Worm (Caenorhabditis elegans) whole organism, midembryonic: ENCODE results near the gene ZC449.7.
A peak's percentile ranks its signal among the peaks of the same experiment; 100 is the strongest.

Experiments used
- T22C8.4 ChIP-seq: fragments of 200-800 bp; sonication (Bioruptor generic); IDR thresholded peaks from 2 replicates; pipeline ENCODE4 v1.3.6; 2022; ENCODE audit warnings: missing genetic modification characterization, missing compliant biosample characterization
- cog-1 ChIP-seq: sonication (generic microtip); optimal IDR thresholded peaks from 2 replicates; lab custom pipeline; 2016; ENCODE audit warnings: missing genetic modification characterization, missing compliant biosample characterization
- flt-1 ChIP-seq: fragments of 200-800 bp; sonication (Bioruptor generic); IDR thresholded peaks from 2 replicates; pipeline ENCODE4 v1.3.6; 2022; ENCODE audit warnings: missing genetic modification characterization, missing compliant biosample characterization
- klf-2 ChIP-seq: fragments of 200-800 bp; sonication (Bioruptor generic); conservative IDR thresholded peaks from 2 replicates; pipeline ENCODE4 v1.3.6; 2022; ENCODE audit warnings: missing genetic modification reagents, missing genetic modification characterization, missing compliant biosample characterization
- med-1 ChIP-seq: sonication (generic microtip); optimal IDR thresholded peaks from 2 replicates; lab custom pipeline; 2017; ENCODE audit warnings: missing genetic modification characterization, mild to moderate bottlenecking, missing compliant biosample characterization, antibody characterized with exemption, missing genetic modification reagents; ENCODE audit not compliant: insufficient read depth
- ref-1 ChIP-seq: fragments of 200-800 bp; sonication (Bioruptor generic); conservative IDR thresholded peaks from 2 replicates; pipeline ENCODE4 v1.3.6; 2022; ENCODE audit warnings: missing genetic modification reagents, missing genetic modification characterization, missing compliant biosample characterization
- tab-1 ChIP-seq: fragments of 200-800 bp; sonication (Bioruptor generic); IDR thresholded peaks from 2 replicates; pipeline ENCODE4 v1.3.6; 2022; ENCODE audit warnings: missing genetic modification characterization, missing compliant biosample characterization
- ztf-23 ChIP-seq: fragments of 200-800 bp; sonication (Bioruptor generic); IDR thresholded peaks from 2 replicates; pipeline ENCODE4 v1.3.6; 2022; ENCODE audit warnings: missing genetic modification reagents, missing genetic modification characterization, missing compliant biosample characterization
- ztf-29 ChIP-seq: fragments of 200-800 bp; sonication (Bioruptor generic); IDR thresholded peaks from 2 replicates; pipeline ENCODE4 v1.3.6; 2022; ENCODE audit warnings: missing genetic modification reagents, missing genetic modification characterization, missing compliant biosample characterization

The ZC449.7 gene

ce11 chrX:5026461-5026860 lies 12.6 kb downstream of the ZC449.7 start:
- TF ChIP-seq T22C8.4: no peak
- no peak for TF ChIP-seq tab-1 (GFP tag; lab: Robert Waterston, UW)
- TF ChIP-seq flt-1: no peak
- no peak for TF ChIP-seq cog-1 (tag; lab: Kevin White, UChicago)
- TF ChIP-seq ref-1 (GFP tag; lab: Robert Waterston, UW): no peak
- TF ChIP-seq ztf-23 (GFP tag; lab: Robert Waterston, UW): no peak
- TF ChIP-seq ztf-29 (GFP tag; lab: Robert Waterston, UW): no peak
- TF ChIP-seq klf-2 (GFP tag; lab: Robert Waterston, UW): no peak
- TF ChIP-seq med-1 (GFP tag; lab: Kevin White, UChicago): no peak

ce11 chrX:5027923-5028592 lies 14.2 kb downstream of the ZC449.7 start:
- TF ChIP-seq ztf-23 (GFP tag; lab: Robert Waterston, UW) (no peak), T22C8.4 (no peak), klf-2 (GFP tag; lab: Robert Waterston, UW) (no peak), ref-1 (GFP tag; lab: Robert Waterston, UW) (no peak), tab-1 (GFP tag; lab: Robert Waterston, UW) (no peak), ztf-29 (GFP tag; lab: Robert Waterston, UW) (no peak), med-1 (GFP tag; lab: Kevin White, UChicago) (no peak), flt-1 (no peak), cog-1 (tag; lab: Kevin White, UChicago) (no peak)

- no peak for TF ChIP-seq ztf-23 (GFP tag; lab: Robert Waterston, UW)
- no peak for TF ChIP-seq ztf-29 (GFP tag; lab: Robert Waterston, UW)
Observed at ce11 chrX:5028593-5028955, 14.7 kb downstream of the ZC449.7 start.

ce11 chrX:5031742-5032141 lies 17.9 kb downstream of the ZC449.7 start:
- TF ChIP-seq ztf-29 (GFP tag; lab: Robert Waterston, UW) (no peak), flt-1 (no peak), tab-1 (GFP tag; lab: Robert Waterston, UW) (no peak), klf-2 (GFP tag; lab: Robert Waterston, UW) (no peak), med-1 (GFP tag; lab: Kevin White, UChicago) (no peak), ztf-23 (GFP tag; lab: Robert Waterston, UW) (no peak), cog-1 (tag; lab: Kevin White, UChicago) (no peak), T22C8.4 (no peak), ref-1 (GFP tag; lab: Robert Waterston, UW) (no peak)

- TF ChIP-seq ztf-23 (GFP tag; lab: Robert Waterston, UW): no peak
- TF ChIP-seq cog-1 (tag; lab: Kevin White, UChicago): peak; percentile 18
Observed at ce11 chrX:5033868-5034267, 20.0 kb downstream of the ZC449.7 start, which contains the start of gene ZC449.4. Gene ZC449.4 (minus strand): TSS chrX:5033968.

ce11 chrX:5037673-5038072 lies 23.8 kb downstream of the ZC449.7 start, which contains the start of gene ZC449.5:
Gene ZC449.5 (minus strand): TSS chrX:5037773.
- TF ChIP-seq flt-1 (no peak), cog-1 (tag; lab: Kevin White, UChicago) (no peak), klf-2 (GFP tag; lab: Robert Waterston, UW) (no peak)

- no peak for TF ChIP-seq ztf-23 (GFP tag; lab: Robert Waterston, UW)
- no peak for TF ChIP-seq klf-2 (GFP tag; lab: Robert Waterston, UW)
- no peak for TF ChIP-seq cog-1 (tag; lab: Kevin White, UChicago)
- TF ChIP-seq T22C8.4: no peak
- TF ChIP-seq flt-1: no peak
- TF ChIP-seq ref-1 (GFP tag; lab: Robert Waterston, UW): no peak
- TF ChIP-seq ztf-29 (GFP tag; lab: Robert Waterston, UW): no peak
- no peak for TF ChIP-seq tab-1 (GFP tag; lab: Robert Waterston, UW)
- no peak for TF ChIP-seq med-1 (GFP tag; lab: Kevin White, UChicago)
Observed at ce11 chrX:5038812-5039211, 24.9 kb downstream of the ZC449.7 start.

- no peak for TF ChIP-seq T22C8.4
- TF ChIP-seq ztf-23 (GFP tag; lab: Robert Waterston, UW): no peak
- no peak for TF ChIP-seq cog-1 (tag; lab: Kevin White, UChicago)
- TF ChIP-seq ztf-29 (GFP tag; lab: Robert Waterston, UW): no peak
- no peak for TF ChIP-seq med-1 (GFP tag; lab: Kevin White, UChicago)
- TF ChIP-seq flt-1: no peak
- no peak for TF ChIP-seq ref-1 (GFP tag; lab: Robert Waterston, UW)
- TF ChIP-seq tab-1 (GFP tag; lab: Robert Waterston, UW): no peak
- TF ChIP-seq klf-2 (GFP tag; lab: Robert Waterston, UW): no peak
Observed at ce11 chrX:5040038-5040437, 26.2 kb downstream of the ZC449.7 start.

ce11 chrX:5043887-5044286 lies 30.0 kb downstream of the ZC449.7 start, which contains the start of gene Y64H9A.2:
Gene Y64H9A.2 (plus strand): TSS chrX:5043976.
- TF ChIP-seq flt-1 (no peak), ref-1 (GFP tag; lab: Robert Waterston, UW) (no peak), cog-1 (tag; lab: Kevin White, UChicago) (no peak), ztf-23 (GFP tag; lab: Robert Waterston, UW) (no peak), ztf-29 (GFP tag; lab: Robert Waterston, UW) (no peak), T22C8.4 (no peak), med-1 (GFP tag; lab: Kevin White, UChicago) (no peak), tab-1 (GFP tag; lab: Robert Waterston, UW) (no peak), klf-2 (GFP tag; lab: Robert Waterston, UW) (no peak)

ce11 chrX:5059163-5059562 lies 45.3 kb downstream of the ZC449.7 start, which contains the start of gene C24H10.4:
Gene C24H10.4 (minus strand): TSS chrX:5059263.
- TF ChIP-seq ztf-23 (GFP tag; lab: Robert Waterston, UW): no peak
- no peak for TF ChIP-seq ref-1 (GFP tag; lab: Robert Waterston, UW)
- no peak for TF ChIP-seq klf-2 (GFP tag; lab: Robert Waterston, UW)
- no peak for TF ChIP-seq tab-1 (GFP tag; lab: Robert Waterston, UW)
- TF ChIP-seq flt-1: no peak
- no peak for TF ChIP-seq ztf-29 (GFP tag; lab: Robert Waterston, UW)
- TF ChIP-seq cog-1 (tag; lab: Kevin White, UChicago): no peak
- no peak for TF ChIP-seq med-1 (GFP tag; lab: Kevin White, UChicago)
